Worm (Caenorhabditis elegans) whole organism, L4/young adult: ENCODE data around the gene gldi-3.
A peak's percentile ranks its signal among the peaks of the same experiment; 100 is the strongest.

Experiments used
- W03F9.2 ChIP-seq: fragments of 150-350 bp; optimal IDR thresholded peaks from 2 replicates; lab custom pipeline; 2014; ENCODE audit warnings: missing biosample characterization, missing genetic modification characterization
- dao-5 ChIP-seq: sonication (generic microtip); optimal IDR thresholded peaks from 2 replicates; lab custom pipeline; 2016; ENCODE audit warnings: missing genotype, missing genetic modification characterization, moderate library complexity, missing compliant biosample characterization
- him-1 ChIP-seq: sonication (generic microtip); optimal IDR thresholded peaks from 2 replicates; lab custom pipeline; 2016; ENCODE audit warnings: missing genotype, missing genetic modification reagents, missing genetic modification characterization, missing compliant biosample characterization

Gene gldi-3

ce11 chrII:9280048-9280772 is at the start of gene gldi-3:
gldi-3 (minus strand) TSS chrII:9280098.
- TF ChIP-seq dao-5 (no peak), him-1 (tag; lab: Kevin White, UChicago) (no peak), W03F9.2 (no peak)

- TF ChIP-seq him-1 (tag; lab: Kevin White, UChicago) (no peak), dao-5 (no peak), W03F9.2 (no peak)
Observed at ce11 chrII:9329474-9329873, 49.6 kb upstream of the gldi-3 start, which contains the start of gene wbp-2. wbp-2 (plus strand) TSS chrII:9329774.

ce11 chrII:9325555-9325954 is 45.7 kb upstream of the gldi-3 start:
- TF ChIP-seq dao-5 (no peak), W03F9.2 (no peak), him-1 (tag; lab: Kevin White, UChicago) (no peak)

DNA sequence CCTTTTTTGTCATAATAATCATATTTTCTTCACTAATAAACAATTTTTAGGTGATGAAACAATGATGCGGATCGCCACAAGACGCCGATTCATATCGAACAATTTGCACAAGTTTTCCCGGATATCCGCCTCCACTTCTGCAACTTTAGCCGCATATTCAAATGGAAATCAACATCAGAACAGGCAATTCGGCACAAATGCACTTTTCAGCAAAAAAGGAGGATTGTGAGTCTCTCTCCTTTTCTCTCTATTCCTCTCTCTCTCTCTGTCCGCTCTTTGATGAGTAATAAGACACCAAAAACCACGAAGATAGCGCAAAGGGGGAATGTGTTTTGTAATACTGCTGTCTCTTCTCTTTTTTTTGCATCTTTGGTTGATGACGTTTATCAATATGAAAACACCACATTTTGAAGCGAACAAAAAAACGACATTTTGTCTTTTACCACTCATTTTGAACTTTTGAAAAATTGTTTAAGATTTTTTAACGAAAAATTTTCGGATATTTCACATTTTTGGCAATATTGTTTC is 45.0 kb upstream of the gldi-3 start, which contains the start of gene eat-3:
Gene eat-3 (plus strand): TSS at position 51 of the 528 bp plus-strand sequence.
- no peak for TF ChIP-seq him-1 (tag; lab: Kevin White, UChicago)
- no peak for TF ChIP-seq dao-5
- no peak for TF ChIP-seq W03F9.2

ce11 chrII:9323660-9324059 is 43.8 kb upstream of the gldi-3 start, which contains the start of gene egli-1:
egli-1 (plus strand) TSS chrII:9323960.
- no peak for TF ChIP-seq him-1 (tag; lab: Kevin White, UChicago)
- TF ChIP-seq dao-5 = no peak
- no peak for TF ChIP-seq W03F9.2

DNA sequence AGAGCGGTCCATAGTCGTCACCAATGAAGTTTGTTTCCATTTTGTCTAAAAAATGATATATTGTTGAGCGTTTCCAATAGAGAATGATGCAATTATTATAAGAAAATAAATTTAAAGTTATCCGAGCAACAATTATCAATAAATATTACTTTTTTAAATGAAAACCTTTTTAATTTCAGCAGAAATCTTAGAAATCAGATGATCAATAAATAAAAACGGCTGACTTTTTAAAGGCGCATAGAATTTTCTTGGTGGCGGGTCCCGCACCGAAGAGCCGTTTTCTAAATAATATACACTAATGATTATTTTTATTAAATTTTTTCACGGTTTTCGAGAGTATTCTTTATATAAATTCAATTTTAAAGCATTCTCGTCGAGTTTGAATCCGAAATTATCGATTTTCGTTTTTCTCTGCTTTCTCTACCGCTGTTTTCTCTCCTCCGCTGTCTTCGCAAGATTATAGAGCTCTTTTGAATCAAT is 43.0 kb upstream of the gldi-3 start, which contains the start of gene rab-39:
Gene rab-39 (minus strand): TSS at position 51 of the 480 bp plus-strand sequence.
- no peak for TF ChIP-seq dao-5
- peak; percentile 70 for TF ChIP-seq W03F9.2

ce11 chrII:9319058-9319915 is 39.4 kb upstream of the gldi-3 start, which contains the start of the genes csa-1 and wdfy-2:
csa-1 (minus strand) TSS chrII:9319726.
wdfy-2 (plus strand) TSS chrII:9319865.
- no peak for TF ChIP-seq W03F9.2
- no peak for TF ChIP-seq him-1 (tag; lab: Kevin White, UChicago)
- no peak for TF ChIP-seq dao-5

DNA sequence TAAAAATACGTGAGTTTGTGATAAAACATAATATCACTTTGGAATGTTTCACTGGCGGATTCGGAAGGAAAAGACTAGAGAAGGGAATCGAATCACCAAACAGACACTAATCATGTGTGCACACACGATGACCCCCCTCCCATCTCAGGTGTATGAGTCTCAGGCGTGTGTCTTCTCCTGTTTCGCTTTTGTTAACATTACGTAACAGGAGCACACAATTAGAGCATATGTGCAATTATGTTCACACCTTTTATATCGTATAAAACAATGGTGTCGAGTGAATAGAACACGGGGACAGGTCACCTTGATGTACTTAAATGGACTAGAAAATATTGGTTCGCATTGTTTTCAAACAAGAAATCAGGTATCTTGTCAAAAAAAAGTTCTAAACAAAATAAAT is 36.9 kb upstream of the gldi-3 start:
- no peak for TF ChIP-seq dao-5
- TF ChIP-seq him-1 (tag; lab: Kevin White, UChicago) = no peak
- no peak for TF ChIP-seq W03F9.2

DNA sequence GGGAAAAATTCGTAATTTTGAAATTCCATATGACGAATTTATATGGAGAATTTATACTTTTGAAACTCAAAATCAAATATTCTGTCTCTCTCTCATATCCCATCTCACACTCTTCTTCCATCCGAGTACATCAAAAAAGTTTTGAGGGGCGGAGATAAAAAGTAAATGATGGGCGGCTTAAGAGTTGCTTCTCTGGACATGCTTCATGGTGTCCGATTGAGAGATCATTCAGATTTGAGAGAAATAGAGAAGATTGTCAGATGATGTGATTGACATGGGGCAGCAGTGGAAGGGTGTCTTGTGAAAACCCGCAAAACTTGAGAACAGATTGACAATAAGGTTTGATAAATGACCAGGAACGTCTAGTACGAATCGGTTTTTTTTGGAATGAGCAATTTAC is 35.8 kb upstream of the gldi-3 start:
- TF ChIP-seq him-1 (tag; lab: Kevin White, UChicago) (no peak), dao-5 (no peak), W03F9.2 (no peak)

ce11 chrII:9314733-9315132 is 34.8 kb upstream of the gldi-3 start:
- no peak for TF ChIP-seq dao-5
- no peak for TF ChIP-seq him-1 (tag; lab: Kevin White, UChicago)
- TF ChIP-seq W03F9.2 = no peak

- no peak for TF ChIP-seq dao-5
- TF ChIP-seq W03F9.2 = no peak
- no peak for TF ChIP-seq him-1 (tag; lab: Kevin White, UChicago)
Observed at ce11 chrII:9313335-9313734, 33.4 kb upstream of the gldi-3 start.

ce11 chrII:9311702-9312101 is 31.8 kb upstream of the gldi-3 start:
- TF ChIP-seq dao-5 (no peak), him-1 (tag; lab: Kevin White, UChicago) (no peak), W03F9.2 (no peak)

ce11 chrII:9310794-9311193 is 30.9 kb upstream of the gldi-3 start:
- TF ChIP-seq him-1 (tag; lab: Kevin White, UChicago) = no peak
- no peak for TF ChIP-seq W03F9.2
- TF ChIP-seq dao-5 = no peak

ce11 chrII:9310204-9310603 is 30.3 kb upstream of the gldi-3 start, which contains the start of gene cam-1:
cam-1 (minus strand) TSS chrII:9310304.
- TF ChIP-seq dao-5 = no peak
- no peak for TF ChIP-seq him-1 (tag; lab: Kevin White, UChicago)
- no peak for TF ChIP-seq W03F9.2
